Worm (Caenorhabditis elegans) whole organism, late embryonic: Measurements from ENCODE around the gene W06H8.6.

Experiments used
- ceh-18 ChIP-seq: sonication (generic microtip); optimal IDR thresholded peaks from 2 replicates; lab custom pipeline; 2016; ENCODE audit warnings: missing genetic modification characterization, missing compliant biosample characterization
- ets-4 ChIP-seq: sonication (generic microtip); optimal IDR thresholded peaks from 2 replicates; lab custom pipeline; 2016; ENCODE audit warnings: missing genetic modification characterization, missing compliant biosample characterization
- fax-1 ChIP-seq: sonication (generic microtip); optimal IDR thresholded peaks from 2 replicates; lab custom pipeline; 2016; ENCODE audit warnings: missing genotype, missing genetic modification characterization, missing compliant biosample characterization
- hlh-6 ChIP-seq: sonication (generic microtip); optimal IDR thresholded peaks from 2 replicates; lab custom pipeline; 2016; ENCODE audit warnings: missing genotype, missing genetic modification characterization, missing compliant biosample characterization
- lim-6 ChIP-seq: sonication (generic microtip); optimal IDR thresholded peaks from 2 replicates; lab custom pipeline; 2016; ENCODE audit warnings: missing genetic modification characterization, missing compliant biosample characterization
- nhr-11 ChIP-seq: fragments of 150-350 bp; optimal IDR thresholded peaks from 2 replicates; lab custom pipeline; 2014; ENCODE audit warnings: missing biosample characterization, missing genetic modification characterization
- pqm-1 ChIP-seq: sonication (generic microtip); optimal IDR thresholded peaks from 2 replicates; lab custom pipeline; 2016; ENCODE audit warnings: missing genetic modification characterization, missing compliant biosample characterization
- zip-5 ChIP-seq: sonication (generic microtip); optimal IDR thresholded peaks from 2 replicates; lab custom pipeline; 2016; ENCODE audit warnings: missing genetic modification characterization, missing compliant biosample characterization

ce11 chrV:6246454-6246981 is 19.7 kb upstream of the W06H8.6 start, which contains the start of gene dmd-7:
- TF ChIP-seq ets-4 (tag; lab: Kevin White, UChicago) (no peak), ceh-18 (tag; lab: Kevin White, UChicago) (peak; percentile 86), zip-5 (tag; lab: Kevin White, UChicago) (no peak), hlh-6 (tag; lab: Kevin White, UChicago) (peak; percentile 38), lim-6 (tag; lab: Kevin White, UChicago) (no peak), pqm-1 (tag; lab: Kevin White, UChicago) (peak; percentile 26), nhr-11 (tag; lab: Kevin White, UChicago) (no peak), fax-1 (tag; lab: Kevin White, UChicago) (no peak)
